Fruit fly (Drosophila melanogaster): ENCODE data around the gene MnM.

MnM gene

DNA sequence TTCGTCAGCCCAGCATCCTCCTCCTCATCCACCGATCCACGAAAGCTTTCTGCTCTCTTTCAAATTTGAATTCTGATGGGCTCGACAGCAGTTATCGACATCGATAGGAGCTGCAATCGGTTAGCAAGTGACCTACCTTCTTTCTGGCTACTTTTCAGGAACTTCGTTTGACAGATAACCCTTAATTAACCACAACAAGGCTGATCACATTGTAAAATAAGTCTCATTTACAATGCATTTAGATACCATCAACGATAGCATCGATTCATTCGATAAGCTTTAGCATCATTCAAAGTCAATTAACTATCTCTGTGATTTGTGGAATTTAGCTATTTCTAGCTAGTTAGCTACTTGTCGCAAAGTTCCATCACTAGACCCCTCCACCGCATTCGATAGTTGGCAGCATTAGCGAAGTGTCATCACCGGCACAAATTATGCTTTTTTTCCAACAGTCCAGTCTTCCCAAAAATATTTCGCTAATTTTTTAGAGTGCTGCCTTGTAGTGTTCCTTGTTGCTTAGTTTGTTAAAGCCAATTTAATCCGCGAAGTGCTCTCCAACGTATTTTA, at the start of gene MnM, which contains the start of gene Girdin:
Gene MnM (minus strand): TSS at position 51 of the 567 bp plus-strand sequence.
Gene Girdin (plus strand): TSS at position 401 of the 567 bp plus-strand sequence.
- TF ChIP-seq GATAd (GFP tag; optimal IDR thresholded peaks at IDR 0.05), result peak; percentile 12
- peak; percentile 73 for TF ChIP-seq br (GFP tag; optimal IDR thresholded peaks at IDR 0.05)
- TF ChIP-seq Dif (GFP tag; optimal IDR thresholded peaks at IDR 0.05; ENCODE audit: partially characterized antibody), result no peak
- TF ChIP-seq CG9705 (GFP tag; optimal IDR thresholded peaks at IDR 0.05), result no peak
- no peak for TF ChIP-seq usp (GFP tag; optimal IDR thresholded peaks at IDR 0.05)
- TF ChIP-seq Rel (GFP tag; optimal IDR thresholded peaks at IDR 0.05), result no peak
- TF ChIP-seq Rel (tag; optimal IDR thresholded peaks at IDR 0.05), result no peak
- TF ChIP-seq sage (GFP tag; optimal IDR thresholded peaks at IDR 0.05), result no peak
- TF ChIP-seq Hr78 (GFP tag; optimal IDR thresholded peaks at IDR 0.05), result no peak
- peak in 1 of 2 experiments; percentile 82 for TF ChIP-seq foxo (GFP tag; optimal IDR thresholded peaks at IDR 0.05)
- TF ChIP-seq Mio (GFP tag; optimal IDR thresholded peaks at IDR 0.05), result no peak
- no peak for TF ChIP-seq CrebA (GFP tag; optimal IDR thresholded peaks at IDR 0.05; ENCODE audit: borderline replicate concordance)
- no peak for TF ChIP-seq rgr (GFP tag; optimal IDR thresholded peaks at IDR 0.05)
- no peak for TF ChIP-seq N (GFP tag; optimal IDR thresholded peaks at IDR 0.05)
- no peak for TF ChIP-seq Vsx2 (GFP tag; optimal IDR thresholded peaks at IDR 0.05; ENCODE audit: partially characterized antibody)
- no peak for TF ChIP-seq tai (GFP tag; optimal IDR thresholded peaks at IDR 0.05)
- TF ChIP-seq fru (GFP tag; optimal IDR thresholded peaks at IDR 0.05), result peak; percentile 70
- no peak for TF ChIP-seq h (GFP tag; optimal IDR thresholded peaks at IDR 0.05)
- peak; percentile 57 for TF ChIP-seq Hr83 (GFP tag; optimal IDR thresholded peaks at IDR 0.05; ENCODE audit: poor library complexity, severe bottlenecking)
- TF ChIP-seq ey (GFP tag; optimal IDR thresholded peaks at IDR 0.05), result peak; percentile 69
- no peak for TF ChIP-seq Hnf4 (GFP tag; optimal IDR thresholded peaks at IDR 0.05)
- peak; percentile 67 for TF ChIP-seq sv (GFP tag; optimal IDR thresholded peaks at IDR 0.05)
- TF ChIP-seq Dfd (GFP tag; optimal IDR thresholded peaks at IDR 0.05), result no peak
- peak; percentile 55 for TF ChIP-seq OdsH (GFP tag; optimal IDR thresholded peaks at IDR 0.05)
- TF ChIP-seq dl (GFP tag; optimal IDR thresholded peaks at IDR 0.05; ENCODE audit: insufficient read depth in 1 of 2, partially characterized antibody in 2 of 2), result no peak
- TF ChIP-seq HLH106 (tag; optimal IDR thresholded peaks at IDR 0.05), result peak; percentile 65
- no peak for TF ChIP-seq Abd-B (GFP tag; optimal IDR thresholded peaks at IDR 0.05)
- TF ChIP-seq Myc (optimal IDR thresholded peaks at IDR 0.05), result peak; percentile 94
- TF ChIP-seq dmrt93B (GFP tag; optimal IDR thresholded peaks at IDR 0.05), result peak; percentile 19
- no peak for TF ChIP-seq CG32264 (GFP tag; optimal IDR thresholded peaks at IDR 0.05)
- peak; percentile 89 for TF ChIP-seq woc (GFP tag; optimal IDR thresholded peaks at IDR 0.05)
- no peak for TF ChIP-seq pan (optimal IDR thresholded peaks at IDR 0.05)
- no peak for TF ChIP-seq jim (GFP tag; optimal IDR thresholded peaks at IDR 0.05)

dm6 chr3L:3226458-3226783, 48.0 kb upstream of the MnM start:
- TF ChIP-seq dl (GFP tag; optimal IDR thresholded peaks at IDR 0.05; ENCODE audit: insufficient read depth in 1 of 2, partially characterized antibody in 2 of 2) (no peak), Dfd (GFP tag; optimal IDR thresholded peaks at IDR 0.05) (no peak), Vsx2 (GFP tag; optimal IDR thresholded peaks at IDR 0.05; ENCODE audit: partially characterized antibody) (no peak), Sp1 (GFP tag; optimal IDR thresholded peaks at IDR 0.05) (no peak), N (GFP tag; optimal IDR thresholded peaks at IDR 0.05) (peak; percentile 42), Dif (GFP tag; optimal IDR thresholded peaks at IDR 0.05; ENCODE audit: partially characterized antibody) (no peak), HLH106 (tag; optimal IDR thresholded peaks at IDR 0.05) (no peak), Mio (GFP tag; optimal IDR thresholded peaks at IDR 0.05) (no peak)

DNA sequence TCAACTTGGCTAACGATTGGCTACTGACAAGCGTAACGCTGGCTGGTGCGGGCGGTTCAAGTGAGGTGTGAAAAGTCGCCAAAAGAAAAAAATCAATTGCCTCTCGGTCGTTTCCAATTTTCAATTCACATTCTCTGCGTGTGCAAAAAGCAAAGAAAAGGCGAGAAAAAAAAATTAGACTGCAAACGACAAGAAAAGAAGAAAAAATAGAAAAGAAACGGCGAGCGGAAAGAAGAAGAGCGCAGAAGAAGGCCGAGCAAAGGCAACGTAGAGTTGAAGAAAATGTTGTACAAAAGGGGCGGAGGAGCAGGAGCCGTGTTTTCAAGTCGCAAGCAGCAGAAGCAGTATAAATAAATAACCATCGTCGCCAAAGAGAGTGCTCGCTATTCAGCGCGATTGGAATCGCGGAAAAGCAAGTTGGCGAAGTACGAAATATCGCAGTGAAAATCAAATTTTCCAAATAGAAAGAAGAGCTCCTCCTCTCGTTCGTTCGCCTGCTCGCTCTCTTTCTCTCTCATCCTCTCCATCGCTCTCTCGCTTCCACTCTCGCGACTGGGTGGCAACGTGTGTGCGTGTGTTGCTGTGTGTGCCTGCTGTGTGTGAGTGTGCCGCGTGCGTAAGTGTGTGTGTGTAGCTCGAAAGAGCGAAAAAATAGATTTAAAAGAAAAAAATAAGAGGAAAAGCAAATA, 47.5 kb upstream of the MnM start:
- TF ChIP-seq psq (GFP tag; optimal IDR thresholded peaks at IDR 0.05) (peak; percentile 66), ey (GFP tag; optimal IDR thresholded peaks at IDR 0.05) (no peak), Hr78 (GFP tag; optimal IDR thresholded peaks at IDR 0.05) (no peak), CrebA (GFP tag; optimal IDR thresholded peaks at IDR 0.05; ENCODE audit: borderline replicate concordance) (no peak), Jra (GFP tag; optimal IDR thresholded peaks at IDR 0.05) (no peak), OdsH (GFP tag; optimal IDR thresholded peaks at IDR 0.05) (no peak), GATAd (GFP tag; optimal IDR thresholded peaks at IDR 0.05) (no peak), rgr (GFP tag; optimal IDR thresholded peaks at IDR 0.05) (no peak), dmrt93B (GFP tag; optimal IDR thresholded peaks at IDR 0.05) (no peak), sage (GFP tag; optimal IDR thresholded peaks at IDR 0.05) (no peak), brk (GFP tag; optimal IDR thresholded peaks at IDR 0.05) (no peak), Dfd (GFP tag; optimal IDR thresholded peaks at IDR 0.05) (no peak), usp (GFP tag; optimal IDR thresholded peaks at IDR 0.05) (no peak), lola (GFP tag; optimal IDR thresholded peaks at IDR 0.05) (peak; percentile 83), tai (GFP tag; optimal IDR thresholded peaks at IDR 0.05) (no peak), Hr83 (GFP tag; optimal IDR thresholded peaks at IDR 0.05; ENCODE audit: poor library complexity, severe bottlenecking) (no peak), Abd-B (GFP tag; optimal IDR thresholded peaks at IDR 0.05) (no peak), jim (GFP tag; optimal IDR thresholded peaks at IDR 0.05) (no peak), sv (GFP tag; optimal IDR thresholded peaks at IDR 0.05) (no peak), pan (optimal IDR thresholded peaks at IDR 0.05) (no peak), Sp1 (GFP tag; optimal IDR thresholded peaks at IDR 0.05) (peak; percentile 20), fru (GFP tag; optimal IDR thresholded peaks at IDR 0.05) (no peak), Hnf4 (GFP tag; optimal IDR thresholded peaks at IDR 0.05) (no peak), br (GFP tag; optimal IDR thresholded peaks at IDR 0.05) (peak; percentile 35), Vsx2 (GFP tag; optimal IDR thresholded peaks at IDR 0.05; ENCODE audit: partially characterized antibody) (no peak), HLH106 (tag; optimal IDR thresholded peaks at IDR 0.05) (no peak), Rel (GFP tag; optimal IDR thresholded peaks at IDR 0.05) (no peak), Rel (tag; optimal IDR thresholded peaks at IDR 0.05) (no peak), Dif (GFP tag; optimal IDR thresholded peaks at IDR 0.05; ENCODE audit: partially characterized antibody) (peak; percentile 99), h (GFP tag; optimal IDR thresholded peaks at IDR 0.05) (no peak), Mio (GFP tag; optimal IDR thresholded peaks at IDR 0.05) (no peak), dsf (GFP tag; optimal IDR thresholded peaks at IDR 0.05; ENCODE audit: borderline replicate concordance) (no peak), woc (GFP tag; optimal IDR thresholded peaks at IDR 0.05) (no peak), CG32264 (GFP tag; optimal IDR thresholded peaks at IDR 0.05) (no peak), foxo (GFP tag; optimal IDR thresholded peaks at IDR 0.05) (no peak)
